Worm (Caenorhabditis elegans) whole organism, L4 larva: Measurements from ENCODE around the gene bath-27.

Experiments
- F10B5.3 ChIP-seq: sonication (generic microtip); optimal IDR thresholded peaks from 2 replicates; lab custom pipeline; 2016; ENCODE audit warnings: mild to moderate bottlenecking, missing genetic modification characterization, missing compliant biosample characterization
- Y105C5A.15 ChIP-seq: fragments of 200-800 bp; sonication (Bioruptor generic); IDR thresholded peaks from 2 replicates; pipeline ENCODE4 v1.3.6; 2022; ENCODE audit warnings: missing genetic modification characterization, missing compliant biosample characterization
- ZK337.2 ChIP-seq: fragments of 200-800 bp; sonication (Bioruptor generic); IDR thresholded peaks from 2 replicates; pipeline ENCODE4 v1.3.6; 2022; ENCODE audit warnings: missing genetic modification reagents, missing genetic modification characterization, missing compliant biosample characterization
- aha-1 ChIP-seq: fragments of 150-350 bp; peaks from one replicate; lab custom pipeline; 2014; ENCODE audit warnings: missing biosample characterization, missing genetic modification characterization
- daf-19 ChIP-seq: fragments of 200-800 bp; sonication (Bioruptor generic); conservative IDR thresholded peaks from 2 replicates; pipeline ENCODE4 v1.3.6; 2022; ENCODE audit warnings: missing genetic modification characterization, missing compliant biosample characterization
- dmd-8 ChIP-seq: fragments of 200-800 bp; sonication (Bioruptor generic); IDR thresholded peaks from 2 replicates; pipeline ENCODE4 v1.3.6; 2022; ENCODE audit warnings: missing genetic modification characterization, missing compliant biosample characterization
- dmd-9 ChIP-seq: fragments of 200-800 bp; sonication (Bioruptor generic); IDR thresholded peaks from 2 replicates; pipeline ENCODE4 v1.3.6; 2022; ENCODE audit warnings: missing genetic modification reagents, missing genetic modification characterization, missing compliant biosample characterization
- hif-1 ChIP-seq, 2 experiments: sonication (generic microtip); optimal IDR thresholded peaks; 2 replicates each; lab custom pipeline; 2016 to 2017; ENCODE audit warnings: missing compliant biosample characterization in 2 of 2, missing genetic modification characterization in 2 of 2, missing genetic modification reagents in 2 of 2, missing genotype in 2 of 2, mild to moderate bottlenecking in 1 of 2
- hmg-1.1 ChIP-seq: fragments of 200-800 bp; sonication (Bioruptor generic); IDR thresholded peaks from 2 replicates; pipeline ENCODE4 v1.3.6; 2022; ENCODE audit warnings: missing genetic modification reagents, missing genetic modification characterization, missing compliant biosample characterization
- lin-15B ChIP-seq: fragments of 150-350 bp; sonication (generic microtip); optimal IDR thresholded peaks from 3 replicates; lab custom pipeline; 2014; ENCODE audit warnings: missing biosample characterization, missing genetic modification characterization
- mdl-1 ChIP-seq, 2 experiments: fragments of 150-350 bp in 1 of 2; sonication (generic microtip) in 1 of 2; optimal IDR thresholded peaks; 2 replicates each; lab custom pipeline; 2014 to 2017; ENCODE audit warnings: missing biosample characterization in 2 of 2, missing genetic modification characterization in 2 of 2
- pqm-1 ChIP-seq: sonication (generic microtip); optimal IDR thresholded peaks from 2 replicates; lab custom pipeline; 2017; ENCODE audit warnings: missing biosample characterization, missing genetic modification characterization
- set-16 ChIP-seq: fragments of 200-800 bp; sonication (Bioruptor generic); IDR thresholded peaks from 2 replicates; pipeline ENCODE4 v1.3.6; 2022; ENCODE audit warnings: missing genetic modification reagents, missing genetic modification characterization, missing compliant biosample characterization
- snpc-1.2 ChIP-seq: fragments of 200-800 bp; sonication (Bioruptor generic); IDR thresholded peaks from 2 replicates; pipeline ENCODE4 v1.3.6; 2022; ENCODE audit warnings: missing genetic modification reagents, missing genetic modification characterization, missing compliant biosample characterization
- tag-97 ChIP-seq: fragments of 200-800 bp; sonication (Bioruptor generic); IDR thresholded peaks from 2 replicates; pipeline ENCODE4 v1.3.6; 2022; ENCODE audit warnings: missing genetic modification characterization, missing compliant biosample characterization
- unc-62 ChIP-seq, 3 experiments: fragments of 150-350 bp in 1 of 3; sonication (generic microtip); optimal IDR thresholded peaks in 2 of 3; peaks in 1 of 3; 1 replicate in 1 of 3; 2 replicates in 2 of 3; lab custom pipeline; 2014 to 2017; ENCODE audit warnings: missing biosample characterization in 3 of 3, missing genetic modification characterization in 3 of 3, missing genetic modification reagents in 3 of 3, missing genotype in 1 of 3
- vab-7 ChIP-seq: fragments of 200-800 bp; sonication (Bioruptor generic); IDR thresholded peaks from 2 replicates; pipeline ENCODE4 v1.3.6; 2022; ENCODE audit warnings: missing genetic modification reagents, missing genetic modification characterization, missing compliant biosample characterization
- zfp-2 ChIP-seq: sonication (generic microtip); optimal IDR thresholded peaks from 2 replicates; lab custom pipeline; 2016; ENCODE audit warnings: mild to moderate bottlenecking, missing genetic modification characterization, missing compliant biosample characterization

bath-27 gene

ce11 chrII:3399212-3399611, 40.3 kb downstream of the bath-27 start, which contains the start of gene nep-9:
Gene nep-9 (minus strand): TSS chrII:3399312.
- TF ChIP-seq aha-1 (tag; lab: Kevin White, UChicago) (peak; percentile 24), pqm-1 (tag; lab: Kevin White, UChicago) (no peak)
- TF ChIP-seq, all 104 proteins: peak for 1

ce11 chrII:3402854-3403253, 43.9 kb downstream of the bath-27 start, which contains the start of gene nep-10:
Gene nep-10 (minus strand): TSS chrII:3402954.
- TF ChIP-seq Y105C5A.15 (GFP tag; lab: Robert Waterston, UW) = no peak
- no peak for TF ChIP-seq set-16 (GFP tag; lab: Robert Waterston, UW)
- no peak for TF ChIP-seq daf-19 (GFP tag; lab: Robert Waterston, UW)
- TF ChIP-seq vab-7 (GFP tag; lab: Robert Waterston, UW) = no peak
- TF ChIP-seq aha-1 (tag; lab: Kevin White, UChicago) = no peak
- TF ChIP-seq dmd-9 = no peak
- no peak for TF ChIP-seq hmg-1.1 (GFP tag; lab: Robert Waterston, UW)

- TF ChIP-seq tag-97 (GFP tag; lab: Robert Waterston, UW) = no peak
- no peak for TF ChIP-seq set-16 (GFP tag; lab: Robert Waterston, UW)
- TF ChIP-seq snpc-1.2 (GFP tag; lab: Robert Waterston, UW) = no peak
- no peak for TF ChIP-seq unc-62 (GFP tag; optimal IDR thresholded peaks at IDR 0.05 in 1 of 2; lab: Kevin White, UChicago)
- TF ChIP-seq unc-62 (tag; optimal IDR thresholded peaks at IDR 0.05; lab: Kevin White, UChicago) = no peak
- no peak for TF ChIP-seq mdl-1 (tag; optimal IDR thresholded peaks at IDR 0.05; lab: Kevin White, UChicago)
- no peak for TF ChIP-seq F10B5.3 (tag; lab: Kevin White, UChicago)
- TF ChIP-seq lin-15B (tag; lab: Kevin White, UChicago) = no peak
- no peak for TF ChIP-seq dmd-8 (GFP tag; lab: Robert Waterston, UW)
- TF ChIP-seq hif-1 (tag; optimal IDR thresholded peaks at IDR 0.05; lab: Kevin White, UChicago) = no peak
- TF ChIP-seq zfp-2 (tag; lab: Kevin White, UChicago) = no peak
- no peak for TF ChIP-seq pqm-1 (tag; lab: Kevin White, UChicago)
- no peak for TF ChIP-seq ZK337.2 (GFP tag; lab: Robert Waterston, UW)
Observed at ce11 chrII:3403535-3403934, 44.6 kb downstream of the bath-27 start, which contains the start of gene nep-8. Gene nep-8 (plus strand): TSS chrII:3403835.
